Fruit fly (Drosophila melanogaster) whole organism, embryonic: ENCODE data around the gene mahe.

Source experiments
- Abd-B ChIP-seq: fragments of 200-800 bp; sonication (Bioruptor generic); optimal IDR thresholded peaks from 2 replicates; lab custom pipeline; 2018; ENCODE audit warnings: missing biosample characterization, mild to moderate bottlenecking, missing genetic modification characterization, moderate library complexity
- CG11504 ChIP-seq: fragments of 200-800 bp; sonication (Bioruptor generic); optimal IDR thresholded peaks from 3 replicates; lab custom pipeline; 2019; ENCODE audit warnings: missing biosample characterization, mild to moderate bottlenecking, missing genetic modification characterization, moderate library complexity
- CG11560 ChIP-seq: fragments of 200-800 bp; sonication (Bioruptor generic); IDR thresholded peaks from 3 replicates; pipeline ENCODE4 v1.3.6; 2022; ENCODE audit warnings: missing biosample characterization, missing genetic modification characterization
- CG12299 ChIP-seq: fragments of 200-800 bp; sonication (Bioruptor generic); optimal IDR thresholded peaks from 2 replicates; lab custom pipeline; 2018; ENCODE audit warnings: missing biosample characterization, mild to moderate bottlenecking, missing genetic modification characterization
- CG13424 ChIP-seq: fragments of 200-800 bp; sonication (Bioruptor generic); optimal IDR thresholded peaks from 2 replicates; lab custom pipeline; 2019; ENCODE audit warnings: missing biosample characterization, mild to moderate bottlenecking, missing genetic modification characterization, moderate library complexity
- CG14050 ChIP-seq: fragments of 200-800 bp; sonication (Bioruptor generic); IDR thresholded peaks from 3 replicates; pipeline ENCODE4 v1.3.6; 2022; ENCODE audit warnings: missing biosample characterization, missing genetic modification characterization
- CG1602 ChIP-seq: fragments of 200-800 bp; sonication (Bioruptor generic); optimal IDR thresholded peaks from 3 replicates; lab custom pipeline; 2016; ENCODE audit warnings: missing biosample characterization, missing genetic modification characterization
- CG16863 ChIP-seq: fragments of 200-800 bp; sonication (Bioruptor generic); optimal IDR thresholded peaks from 3 replicates; lab custom pipeline; 2016; ENCODE audit warnings: missing biosample characterization, missing genetic modification characterization
- CG31365 ChIP-seq: fragments of 200-800 bp; sonication (Bioruptor generic); optimal IDR thresholded peaks from 2 replicates; lab custom pipeline; 2018; ENCODE audit warnings: missing biosample characterization, mild to moderate bottlenecking, missing genetic modification characterization
- CG43689 ChIP-seq: fragments of 200-800 bp; sonication (Bioruptor generic); IDR thresholded peaks from 2 replicates; pipeline ENCODE4 v1.3.6; 2022; ENCODE audit warnings: missing biosample characterization, missing genetic modification characterization
- CG4617 ChIP-seq: fragments of 200-800 bp; sonication (Bioruptor generic); optimal IDR thresholded peaks from 3 replicates; lab custom pipeline; 2016; ENCODE audit warnings: missing biosample characterization, missing genetic modification characterization, borderline replicate concordance
- CG4820 ChIP-seq: fragments of 200-800 bp; sonication (Bioruptor generic); optimal IDR thresholded peaks from 3 replicates; lab custom pipeline; 2016; ENCODE audit warnings: missing biosample characterization, missing genetic modification characterization
- CG6254 ChIP-seq: fragments of 200-800 bp; sonication (Bioruptor generic); optimal IDR thresholded peaks from 3 replicates; lab custom pipeline; 2017; ENCODE audit warnings: mild to moderate bottlenecking, missing biosample characterization, missing genetic modification reagents, missing genetic modification characterization
- CG7357 ChIP-seq: fragments of 200-800 bp; sonication (Bioruptor generic); IDR thresholded peaks from 3 replicates; pipeline ENCODE4 v1.3.6; 2022; ENCODE audit warnings: missing biosample characterization, missing genetic modification characterization
- CG8478 ChIP-seq: fragments of >200 bp; optimal IDR thresholded peaks from 2 replicates; lab custom pipeline; 2018
- CG9609 ChIP-seq: fragments of 200-800 bp; sonication (Bioruptor generic); optimal IDR thresholded peaks from 3 replicates; lab custom pipeline; 2016; ENCODE audit warnings: missing biosample characterization, missing genetic modification characterization
- D19A ChIP-seq: fragments of 200-800 bp; optimal IDR thresholded peaks from 3 replicates; lab custom pipeline; 2019; ENCODE audit warnings: missing biosample characterization, mild to moderate bottlenecking, missing genetic modification characterization, moderate library complexity
- Dfd ChIP-seq, 2 experiments: fragments of >200 bp; optimal IDR thresholded peaks; 2 replicates each; lab custom pipeline; 2017; ENCODE audit warnings: missing biosample characterization in 2 of 2, missing genetic modification characterization in 2 of 2
- H15 ChIP-seq: fragments of 200-800 bp; sonication (Bioruptor generic); IDR thresholded peaks from 3 replicates; pipeline ENCODE4 v1.3.6; 2022; ENCODE audit warnings: missing biosample characterization, missing genetic modification characterization
- Hey ChIP-seq: fragments of 200-800 bp; sonication (Bioruptor generic); optimal IDR thresholded peaks from 3 replicates; lab custom pipeline; 2018; ENCODE audit warnings: missing biosample characterization, mild to moderate bottlenecking, missing genetic modification characterization
- Jarid2 ChIP-seq: fragments of 200-800 bp; sonication (Bioruptor generic); optimal IDR thresholded peaks from 3 replicates; lab custom pipeline; 2017; ENCODE audit warnings: mild to moderate bottlenecking, missing biosample characterization, missing genetic modification reagents, missing genetic modification characterization
- NFAT ChIP-seq: fragments of 200-800 bp; sonication (Bioruptor generic); IDR thresholded peaks from 2 replicates; pipeline ENCODE4 v1.3.6; 2022; ENCODE audit warnings: missing biosample characterization, missing genetic modification characterization
- PHDP ChIP-seq: fragments of 200-800 bp; sonication (Bioruptor generic); optimal IDR thresholded peaks from 3 replicates; lab custom pipeline; 2018; ENCODE audit warnings: missing biosample characterization, mild to moderate bottlenecking, missing genetic modification characterization, moderate library complexity
- Poxn ChIP-seq: fragments of 200-800 bp; sonication (Bioruptor generic); IDR thresholded peaks from 2 replicates; pipeline ENCODE4 v1.3.6; 2022; ENCODE audit warnings: missing biosample characterization, missing genetic modification characterization
- Scr ChIP-seq: fragments of 200-800 bp; sonication (Bioruptor generic); IDR thresholded peaks from 2 replicates; pipeline ENCODE4 v1.3.6; 2022; ENCODE audit warnings: missing biosample characterization, missing genetic modification characterization; ENCODE audit not compliant: partially characterized antibody
- Sry-β ChIP-seq: fragments of 200-800 bp; sonication (Bioruptor generic); optimal IDR thresholded peaks from 2 replicates; lab custom pipeline; 2018; ENCODE audit warnings: missing biosample characterization, mild to moderate bottlenecking, missing genetic modification characterization, moderate library complexity
- br ChIP-seq: fragments of >200 bp; optimal IDR thresholded peaks from 2 replicates; lab custom pipeline; 2017
- cg ChIP-seq: fragments of 200-800 bp; sonication (Bioruptor generic); optimal IDR thresholded peaks from 3 replicates; lab custom pipeline; 2019; ENCODE audit warnings: missing biosample characterization, mild to moderate bottlenecking, missing genetic modification characterization, moderate library complexity
- chinmo ChIP-seq: fragments of 200-800 bp; sonication (Bioruptor generic); IDR thresholded peaks from 4 replicates; pipeline ENCODE4 v1.3.6; 2022; ENCODE audit warnings: missing biosample characterization, missing genetic modification characterization; ENCODE audit not compliant: partially characterized antibody
- ci ChIP-seq: fragments of 200-800 bp; sonication (Bioruptor generic); IDR thresholded peaks from 3 replicates; pipeline ENCODE4 v1.3.6; 2022; ENCODE audit warnings: missing biosample characterization, missing genetic modification characterization
- croc ChIP-seq: fragments of 200-800 bp; sonication (Bioruptor generic); conservative IDR thresholded peaks from 3 replicates; pipeline ENCODE4 v1.3.6; 2022; ENCODE audit warnings: missing biosample characterization, missing genetic modification characterization
- kni ChIP-seq: fragments of 200-800 bp; sonication (Bioruptor generic); optimal IDR thresholded peaks from 3 replicates; lab custom pipeline; 2017; ENCODE audit warnings: mild to moderate bottlenecking, missing biosample characterization, missing genetic modification reagents, missing genetic modification characterization
- knrl ChIP-seq: fragments of 200-800 bp; sonication (Bioruptor generic); IDR thresholded peaks from 3 replicates; pipeline ENCODE4 v1.3.6; 2022; ENCODE audit warnings: missing biosample characterization, missing genetic modification characterization; ENCODE audit not compliant: partially characterized antibody
- lbe ChIP-seq: fragments of 200-800 bp; sonication (Bioruptor generic); optimal IDR thresholded peaks from 2 replicates; lab custom pipeline; 2016; ENCODE audit warnings: missing biosample characterization, mild to moderate bottlenecking, missing genetic modification characterization
- maf-S ChIP-seq: fragments of 200-800 bp; sonication (Bioruptor generic); optimal IDR thresholded peaks from 2 replicates; lab custom pipeline; 2016; ENCODE audit warnings: missing biosample characterization, missing genetic modification characterization
- onecut ChIP-seq: fragments of 200-800 bp; sonication (Bioruptor generic); IDR thresholded peaks from 2 replicates; pipeline ENCODE4 v1.3.6; 2022; ENCODE audit warnings: missing biosample characterization, missing genetic modification characterization
- psq ChIP-seq: fragments of 200-800 bp; sonication (Bioruptor generic); optimal IDR thresholded peaks from 2 replicates; lab custom pipeline; 2017; ENCODE audit warnings: missing biosample characterization, missing genetic modification characterization
- run ChIP-seq: fragments of 200-800 bp; sonication (Bioruptor generic); optimal IDR thresholded peaks from 3 replicates; lab custom pipeline; 2018; ENCODE audit warnings: missing biosample characterization, mild to moderate bottlenecking, missing genetic modification characterization
- shn ChIP-seq: fragments of 200-800 bp; sonication (Bioruptor generic); optimal IDR thresholded peaks from 3 replicates; lab custom pipeline; 2016; ENCODE audit warnings: missing biosample characterization, missing genetic modification characterization
- stwl ChIP-seq: fragments of 200-800 bp; sonication (Bioruptor generic); optimal IDR thresholded peaks from 3 replicates; lab custom pipeline; 2018; ENCODE audit warnings: missing biosample characterization, mild to moderate bottlenecking, missing genetic modification characterization, moderate library complexity
- tio ChIP-seq: fragments of 200-800 bp; sonication (Bioruptor generic); optimal IDR thresholded peaks from 2 replicates; lab custom pipeline; 2017; ENCODE audit warnings: missing biosample characterization, missing genetic modification characterization, inconsistent platforms
- tup ChIP-seq: fragments of 200-800 bp; sonication (Bioruptor generic); optimal IDR thresholded peaks from 2 replicates; lab custom pipeline; 2016; ENCODE audit warnings: missing biosample characterization, mild to moderate bottlenecking, missing genetic modification characterization, moderate library complexity
- wor ChIP-seq: fragments of 200-800 bp; sonication (Bioruptor generic); IDR thresholded peaks from 2 replicates; pipeline ENCODE4 v1.3.6; 2022; ENCODE audit warnings: missing biosample characterization, missing genetic modification characterization

The mahe gene

dm6 chrX:7930236-7931027 lies 750 bp downstream of the mahe start (continued):
- TF ChIP-seq onecut (peak; percentile 98), D19A (tag; lab: Kevin White, UChicago) (no peak), PHDP (tag; lab: Kevin White, UChicago) (no peak)

- TF ChIP-seq CG31365 (tag; lab: Kevin White, UChicago) (peak; percentile 91), ci (GFP tag; lab: Robert Waterston, UW) (no peak), Dfd (GFP tag; optimal IDR thresholded peaks at IDR 0.05; lab: Kevin White, UChicago) (peak in 1 of 2 experiments; percentile 20), stwl (tag; lab: Kevin White, UChicago) (peak; percentile 8)
These were observed 6.3 kb downstream of the mahe start for dm6 chrX:7924913-7925312.

dm6 chrX:7923063-7923462 lies 8.1 kb downstream of the mahe start:
- peak; percentile 92 for TF ChIP-seq cg (GFP tag; lab: Kevin White, UChicago)
- TF ChIP-seq CG16863 (GFP tag; lab: Kevin White, UChicago) = no peak
- TF ChIP-seq chinmo (GFP tag; lab: Robert Waterston, UW) = 0 out of 4 replicates have a peak, but pooled peaks have one; percentile 37
- peak; percentile 83 for TF ChIP-seq CG8478
- no peak for TF ChIP-seq CG14050 (GFP tag; lab: Robert Waterston, UW)
- TF ChIP-seq Scr (GFP tag; lab: Robert Waterston, UW) = 0 out of 2 replicates have a peak, but pooled peaks have one; percentile 14
- TF ChIP-seq Dfd (GFP tag; optimal IDR thresholded peaks at IDR 0.05; lab: Kevin White, UChicago) = peak in 1 of 2 experiments; percentile 41
- no peak for TF ChIP-seq shn (GFP tag; lab: Kevin White, UChicago)

dm6 chrX:7920081-7920688 lies 11.0 kb downstream of the mahe start, which contains the start of the genes hdm and Ykt6:
Gene hdm, minus strand, starts transcription at chrX:7920131.
Gene Ykt6, plus strand, starts transcription at chrX:7920409.
- TF ChIP-seq Poxn (GFP tag; lab: Robert Waterston, UW) (peak; percentile 10; the same call in 1 of the 2 replicates), knrl (GFP tag; lab: Robert Waterston, UW) (peak; percentile 94), lbe (GFP tag; lab: Kevin White, UChicago) (peak; percentile 64), wor (GFP tag; lab: Robert Waterston, UW) (peak; percentile 62), croc (GFP tag; lab: Robert Waterston, UW) (peak; percentile 46; the same call in 2 of the 3 replicates), CG6254 (GFP tag; lab: Kevin White, UChicago) (peak; percentile 39), maf-S (GFP tag; lab: Kevin White, UChicago) (peak; percentile 53), kni (no peak), CG7357 (GFP tag; lab: Robert Waterston, UW) (peak; percentile 45; the same call in 1 of the 3 replicates), CG4820 (GFP tag; lab: Kevin White, UChicago) (peak; percentile 76), H15 (GFP tag; lab: Robert Waterston, UW) (peak; percentile 85), CG4617 (GFP tag; lab: Kevin White, UChicago) (peak; percentile 80), CG13424 (tag; lab: Kevin White, UChicago) (peak; percentile 82), CG9609 (GFP tag; lab: Kevin White, UChicago) (peak; percentile 84), Hey (tag; lab: Kevin White, UChicago) (no peak), br (no peak), Sry-β (GFP tag; lab: Kevin White, UChicago) (peak; percentile 12), CG11504 (tag; lab: Kevin White, UChicago) (no peak), tup (GFP tag; lab: Kevin White, UChicago) (peak; percentile 60), CG1602 (GFP tag; lab: Kevin White, UChicago) (peak; percentile 76), CG11560 (peak; percentile 65; the same call in 2 of the 3 replicates), CG43689 (GFP tag; lab: Robert Waterston, UW) (no peak), CG12299 (tag; lab: Kevin White, UChicago) (peak; percentile 59), tio (GFP tag; lab: Kevin White, UChicago) (no peak), run (no peak), NFAT (GFP tag; lab: Robert Waterston, UW) (peak; percentile 79; the same call in 1 of the 2 replicates), psq (peak; percentile 43), Jarid2 (GFP tag; lab: Kevin White, UChicago) (no peak), Abd-B (GFP tag; lab: Kevin White, UChicago) (no peak)
